Worm (Caenorhabditis elegans) whole organism, mixed stage, embryonic: ENCODE results near the gene W10G6.6.
A peak's percentile ranks its signal among the peaks of the same experiment; 100 is the strongest.

Source experiments
- M03D4.4 ChIP-seq: sonication (generic microtip); optimal IDR thresholded peaks from 2 replicates; lab custom pipeline; 2017; ENCODE audit warnings: mild to moderate bottlenecking, missing genetic modification characterization, missing compliant biosample characterization
- blmp-1 ChIP-seq: fragments of 150-350 bp; optimal IDR thresholded peaks from 2 replicates; lab custom pipeline; 2014; ENCODE audit warnings: missing biosample characterization, missing genetic modification characterization
- ceh-39 ChIP-seq: fragments of 150-350 bp; optimal IDR thresholded peaks from 2 replicates; lab custom pipeline; 2014; ENCODE audit warnings: missing biosample characterization, missing genetic modification characterization
- ceh-43 ChIP-seq: fragments of 200-800 bp; sonication (Bioruptor generic); optimal IDR thresholded peaks from 2 replicates; lab custom pipeline; 2018; ENCODE audit warnings: mild to moderate bottlenecking, missing genetic modification characterization, moderate library complexity, missing compliant biosample characterization
- ceh-83 ChIP-seq: fragments of 200-800 bp; sonication (Bioruptor generic); optimal IDR thresholded peaks from 2 replicates; lab custom pipeline; 2018; ENCODE audit warnings: mild to moderate bottlenecking, missing genetic modification characterization, missing compliant biosample characterization
- ces-1 ChIP-seq: fragments of 150-350 bp; optimal IDR thresholded peaks from 2 replicates; lab custom pipeline; 2014; ENCODE audit warnings: missing biosample characterization, missing genetic modification reagents, missing genetic modification characterization
- cnd-1 ChIP-seq: fragments of 200-800 bp; sonication (Bioruptor generic); optimal IDR thresholded peaks from 2 replicates; lab custom pipeline; 2018; ENCODE audit warnings: mild to moderate bottlenecking, missing genetic modification characterization, missing compliant biosample characterization
- elt-1 ChIP-seq: sonication (generic microtip); optimal IDR thresholded peaks from 2 replicates; lab custom pipeline; 2017; ENCODE audit warnings: missing genetic modification characterization, mild to moderate bottlenecking, missing compliant biosample characterization, antibody characterized with exemption, moderate library complexity, borderline replicate concordance; ENCODE audit not compliant: insufficient read depth
- elt-3 ChIP-seq: fragments of 150-350 bp; optimal IDR thresholded peaks from 2 replicates; lab custom pipeline; 2014; ENCODE audit warnings: missing biosample characterization, missing genetic modification characterization
- flh-1 ChIP-seq: fragments of 200-800 bp; sonication (Bioruptor generic); optimal IDR thresholded peaks from 2 replicates; lab custom pipeline; 2018; ENCODE audit warnings: mild to moderate bottlenecking, missing genetic modification characterization, moderate library complexity, missing compliant biosample characterization
- ham-2 ChIP-seq: fragments of 200-800 bp; sonication (Bioruptor generic); optimal IDR thresholded peaks from 2 replicates; lab custom pipeline; 2018; ENCODE audit warnings: mild to moderate bottlenecking, missing genetic modification characterization, missing compliant biosample characterization
- hlh-1 ChIP-seq: fragments of 150-350 bp; optimal IDR thresholded peaks from 2 replicates; lab custom pipeline; 2014; ENCODE audit warnings: missing biosample characterization, missing genetic modification reagents, missing genetic modification characterization
- lin-13 ChIP-seq: fragments of 150-350 bp; optimal IDR thresholded peaks from 2 replicates; lab custom pipeline; 2014; ENCODE audit warnings: missing biosample characterization, missing genetic modification characterization
- lin-32 ChIP-seq: fragments of 200-800 bp; sonication (Bioruptor generic); optimal IDR thresholded peaks from 2 replicates; lab custom pipeline; 2018; ENCODE audit warnings: mild to moderate bottlenecking, missing genetic modification characterization, missing compliant biosample characterization
- mab-5 ChIP-seq: fragments of 150-350 bp; optimal IDR thresholded peaks from 2 replicates; lab custom pipeline; 2014; ENCODE audit warnings: missing biosample characterization, missing genetic modification characterization
- mep-1 ChIP-seq: fragments of 150-350 bp; optimal IDR thresholded peaks from 2 replicates; lab custom pipeline; 2017; ENCODE audit warnings: missing biosample characterization, missing genetic modification reagents, missing genetic modification characterization, inconsistent platforms
- mls-2 ChIP-seq: sonication (generic microtip); optimal IDR thresholded peaks from 2 replicates; lab custom pipeline; 2016; ENCODE audit warnings: mild to moderate bottlenecking, missing genetic modification characterization, moderate library complexity, missing compliant biosample characterization
- nhr-2 ChIP-seq: fragments of 150-350 bp; optimal IDR thresholded peaks from 2 replicates; lab custom pipeline; 2014; ENCODE audit warnings: missing biosample characterization, missing genetic modification characterization
- nhr-237 ChIP-seq: fragments of 150-350 bp; optimal IDR thresholded peaks from 2 replicates; lab custom pipeline; 2014; ENCODE audit warnings: missing biosample characterization, missing genetic modification characterization
- nhr-28 ChIP-seq: fragments of 150-350 bp; optimal IDR thresholded peaks from 2 replicates; lab custom pipeline; 2014; ENCODE audit warnings: missing biosample characterization, missing genetic modification characterization
- nhr-76 ChIP-seq: sonication (generic microtip); optimal IDR thresholded peaks from 2 replicates; lab custom pipeline; 2017; ENCODE audit warnings: missing biosample characterization, missing genetic modification characterization
- pha-4 ChIP-seq: fragments of 150-350 bp; optimal IDR thresholded peaks from 2 replicates; lab custom pipeline; 2018; ENCODE audit warnings: missing biosample characterization, missing genetic modification reagents, missing genetic modification characterization
- snpc-4 ChIP-seq: fragments of 150-350 bp; optimal IDR thresholded peaks from 2 replicates; lab custom pipeline; 2014; ENCODE audit warnings: missing biosample characterization, missing genetic modification characterization
- sptf-1 ChIP-seq: sonication (generic microtip); optimal IDR thresholded peaks from 2 replicates; lab custom pipeline; 2017; ENCODE audit warnings: mild to moderate bottlenecking, missing genetic modification characterization, moderate library complexity, missing compliant biosample characterization
- tbx-8 ChIP-seq: fragments of 200-800 bp; sonication (Bioruptor generic); optimal IDR thresholded peaks from 2 replicates; lab custom pipeline; 2018; ENCODE audit warnings: mild to moderate bottlenecking, missing genetic modification characterization, moderate library complexity, missing compliant biosample characterization
- unc-120 ChIP-seq: sonication (generic microtip); optimal IDR thresholded peaks from 2 replicates; lab custom pipeline; 2017; ENCODE audit warnings: missing genetic modification characterization, missing compliant biosample characterization; ENCODE audit not compliant: poor library complexity, severe bottlenecking
- unc-39 ChIP-seq: fragments of 150-350 bp; optimal IDR thresholded peaks from 2 replicates; lab custom pipeline; 2014; ENCODE audit warnings: missing biosample characterization, missing genetic modification characterization

W10G6.6 gene

DNA sequence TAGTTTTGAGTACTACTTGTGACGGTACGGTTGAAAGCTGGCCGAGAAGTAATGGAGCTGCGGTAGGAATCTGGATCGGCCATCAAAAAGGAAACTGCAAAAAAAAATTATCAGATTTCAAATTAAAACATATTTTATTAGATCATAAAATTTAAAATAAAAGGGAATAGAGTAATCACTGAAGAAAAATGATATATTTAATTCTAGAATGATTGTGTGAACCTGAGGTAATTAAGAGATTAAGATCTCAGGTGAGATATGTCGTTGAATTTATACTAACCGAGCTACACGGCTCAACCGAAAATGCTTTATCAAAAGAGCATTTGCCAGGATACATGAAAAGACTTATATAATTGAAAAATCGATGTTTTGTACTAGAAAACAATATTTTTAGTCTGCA lies 19.4 kb upstream of the W10G6.6 start, which contains the start of gene ifa-3:
ifa-3 (minus strand) TSS at position 101 of the 400 bp plus-strand sequence.
- TF ChIP-seq lin-32 (GFP tag; lab: Kevin White, UChicago) (no peak), nhr-28 (tag; lab: Kevin White, UChicago) (no peak), nhr-76 (tag; lab: Kevin White, UChicago) (no peak), elt-1 (tag; lab: Kevin White, UChicago) (no peak), hlh-1 (tag; lab: Kevin White, UChicago) (no peak), lin-13 (no peak), ces-1 (no peak)

DNA sequence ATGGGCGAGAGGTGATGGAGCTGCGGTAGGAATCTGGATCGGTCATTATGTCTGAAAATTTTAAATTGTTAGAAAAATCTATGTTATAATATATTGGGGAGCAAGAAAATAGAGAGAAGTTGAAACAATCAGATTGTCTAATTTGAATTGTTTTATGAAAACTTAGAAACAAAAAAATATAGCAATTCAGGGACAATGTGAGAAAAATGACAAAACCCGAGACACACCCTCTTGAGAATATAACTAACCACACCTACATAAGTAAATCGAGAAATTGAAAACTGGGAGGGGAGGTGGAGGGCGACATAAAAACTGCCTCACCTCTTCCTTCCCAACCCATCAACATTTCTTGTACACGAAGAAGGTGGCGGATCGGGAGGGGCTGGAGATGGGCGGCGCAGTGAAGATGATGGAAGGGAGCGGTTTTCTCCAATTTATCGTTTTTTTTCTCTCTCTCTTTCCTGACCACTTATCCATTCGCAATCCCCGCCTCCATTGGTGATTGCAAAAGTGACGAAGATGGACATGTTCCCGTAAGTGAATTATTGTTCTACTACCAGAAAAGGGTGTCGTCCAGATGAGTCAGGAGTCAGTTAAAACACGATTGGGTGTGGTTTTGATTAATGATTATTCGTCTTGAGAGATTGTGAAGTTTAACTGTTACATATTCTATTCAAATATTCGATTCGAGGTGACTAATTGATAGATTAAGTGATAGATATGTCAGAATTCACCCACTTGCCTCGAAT lies 15.2 kb upstream of the W10G6.6 start, which contains the start of gene mua-6:
mua-6 (minus strand) TSS at position 51 of the 749 bp plus-strand sequence.
- TF ChIP-seq cnd-1 (tag; lab: Kevin White, UChicago) (no peak), mab-5 (tag; lab: Kevin White, UChicago) (no peak), unc-120 (tag; lab: Kevin White, UChicago) (no peak), pha-4 (no peak), unc-39 (tag; lab: Kevin White, UChicago) (no peak), ceh-43 (GFP tag; lab: Kevin White, UChicago) (no peak), ceh-39 (tag; lab: Kevin White, UChicago) (no peak), nhr-28 (tag; lab: Kevin White, UChicago) (no peak), lin-13 (no peak), blmp-1 (tag; lab: Kevin White, UChicago) (no peak), mep-1 (tag; lab: Kevin White, UChicago) (no peak), sptf-1 (tag; lab: Kevin White, UChicago) (no peak)

DNA sequence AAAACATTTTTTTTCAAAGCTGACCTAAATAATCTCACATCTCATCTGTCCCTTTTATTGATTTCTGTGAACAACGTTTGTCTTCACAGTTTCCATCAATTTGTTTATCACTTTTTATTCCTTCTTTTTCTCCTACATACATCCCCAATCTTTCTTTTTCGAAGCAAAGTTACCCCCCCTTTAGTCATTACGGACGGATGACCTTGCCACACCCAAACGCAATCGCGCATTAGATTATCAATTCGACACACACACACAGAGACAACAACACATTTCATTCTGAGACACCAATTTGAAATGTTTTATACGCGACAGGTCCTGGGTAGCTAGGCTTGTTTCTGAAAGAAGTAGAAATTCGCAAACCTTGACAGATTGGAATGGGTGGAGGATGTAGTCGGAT lies 12.7 kb upstream of the W10G6.6 start:
- TF ChIP-seq mep-1 (tag; lab: Kevin White, UChicago) (no peak), ham-2 (GFP tag; lab: Kevin White, UChicago) (no peak), nhr-237 (tag; lab: Kevin White, UChicago) (no peak), ceh-43 (GFP tag; lab: Kevin White, UChicago) (no peak), elt-3 (tag; lab: Kevin White, UChicago) (peak; percentile 23)
- TF ChIP-seq, all 35 proteins: peak for 1

DNA sequence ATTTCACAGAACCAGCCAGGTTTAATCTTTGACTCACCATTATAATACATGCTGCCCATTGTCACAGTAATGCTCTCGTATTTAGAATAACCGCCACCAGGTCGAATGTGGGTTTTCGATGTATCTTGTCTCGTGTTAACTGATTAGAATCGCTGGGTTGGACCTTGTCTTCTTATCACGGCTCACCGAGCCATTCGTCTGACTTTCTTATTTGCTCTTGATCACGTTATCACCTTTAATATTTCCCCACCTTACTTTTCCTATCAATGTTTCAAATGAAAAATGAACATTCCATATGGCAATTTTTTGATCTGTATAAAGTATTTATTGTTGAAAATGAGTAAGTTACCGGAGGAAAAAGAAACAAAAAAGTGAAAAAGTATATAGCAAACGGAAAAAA lies 11.4 kb upstream of the W10G6.6 start, which contains the start of gene sgk-1:
sgk-1 (minus strand) TSS at position 130 of the 400 bp plus-strand sequence.
- no peak for TF ChIP-seq nhr-2 (tag; lab: Kevin White, UChicago)
- TF ChIP-seq hlh-1 (tag; lab: Kevin White, UChicago): no peak
- TF ChIP-seq nhr-28 (tag; lab: Kevin White, UChicago): no peak
- no peak for TF ChIP-seq ceh-39 (tag; lab: Kevin White, UChicago)
- TF ChIP-seq unc-120 (tag; lab: Kevin White, UChicago): no peak

DNA sequence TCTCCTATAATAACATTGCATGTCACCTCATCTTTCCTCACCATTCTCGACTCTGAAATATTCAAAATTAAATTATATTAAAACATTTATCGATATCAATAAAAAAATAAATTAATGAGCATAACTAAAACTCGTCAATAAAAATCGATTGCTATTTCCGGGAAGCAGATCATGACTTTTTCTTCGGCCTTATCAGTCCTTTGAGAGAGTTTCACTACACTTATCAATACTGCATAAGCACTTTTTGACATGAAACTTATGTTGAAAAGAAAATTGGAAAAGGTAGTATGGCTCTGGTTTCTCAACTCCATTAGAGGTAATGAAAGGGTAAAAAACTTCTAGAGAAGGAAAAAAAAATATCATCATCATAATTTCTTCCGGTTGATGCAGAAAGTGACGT lies 9.5 kb upstream of the W10G6.6 start:
- TF ChIP-seq cnd-1 (tag; lab: Kevin White, UChicago): no peak
- no peak for TF ChIP-seq unc-120 (tag; lab: Kevin White, UChicago)
- TF ChIP-seq mls-2 (tag; lab: Kevin White, UChicago): no peak
- TF ChIP-seq elt-1 (tag; lab: Kevin White, UChicago): no peak
- TF ChIP-seq blmp-1 (tag; lab: Kevin White, UChicago): no peak
- no peak for TF ChIP-seq tbx-8 (GFP tag; lab: Kevin White, UChicago)
- no peak for TF ChIP-seq nhr-28 (tag; lab: Kevin White, UChicago)
- no peak for TF ChIP-seq snpc-4 (tag; lab: Kevin White, UChicago)
- no peak for TF ChIP-seq nhr-2 (tag; lab: Kevin White, UChicago)
- TF ChIP-seq ceh-83 (GFP tag; lab: Kevin White, UChicago): no peak
- no peak for TF ChIP-seq flh-1 (GFP tag; lab: Kevin White, UChicago)
- no peak for TF ChIP-seq nhr-237 (tag; lab: Kevin White, UChicago)
- TF ChIP-seq mab-5 (tag; lab: Kevin White, UChicago): no peak
- no peak for TF ChIP-seq M03D4.4
- TF ChIP-seq hlh-1 (tag; lab: Kevin White, UChicago): no peak
- TF ChIP-seq mep-1 (tag; lab: Kevin White, UChicago): no peak
- no peak for TF ChIP-seq ces-1
